Fruit fly (Drosophila melanogaster) whole organism, embryonic: ENCODE results near the gene CG18557.
A peak's percentile ranks its signal among the peaks of the same experiment; 100 is the strongest.

Source experiments
- Aef1 ChIP-seq: fragments of 200-800 bp; sonication (Bioruptor generic); IDR thresholded peaks from 3 replicates; pipeline ENCODE4 v1.3.6; 2022; ENCODE audit warnings: missing biosample characterization, missing genetic modification characterization
- BEAF-32 ChIP-seq: fragments of 200-800 bp; sonication (Bioruptor generic); optimal IDR thresholded peaks from 3 replicates; lab custom pipeline; 2017; ENCODE audit warnings: missing biosample characterization, missing genetic modification characterization, mild to moderate bottlenecking, moderate library complexity, missing genetic modification reagents
- Bgb ChIP-seq: fragments of 200-800 bp; sonication (Bioruptor generic); IDR thresholded peaks from 2 replicates; pipeline ENCODE4 v1.3.6; 2022; ENCODE audit warnings: missing biosample characterization, missing genetic modification characterization; ENCODE audit not compliant: partially characterized antibody
- Blimp-1 ChIP-seq: fragments of 200-800 bp; sonication (Bioruptor generic); optimal IDR thresholded peaks from 3 replicates; lab custom pipeline; 2018; ENCODE audit warnings: missing biosample characterization, missing genetic modification characterization, mild to moderate bottlenecking, moderate library complexity, missing genetic modification reagents
- CG10147 ChIP-seq: fragments of 200-800 bp; sonication (Bioruptor generic); optimal IDR thresholded peaks from 2 replicates; lab custom pipeline; 2019; ENCODE audit warnings: missing biosample characterization, mild to moderate bottlenecking, missing genetic modification characterization, moderate library complexity
- CG10267 ChIP-seq: fragments of 200-800 bp; sonication (Bioruptor generic); optimal IDR thresholded peaks from 2 replicates; lab custom pipeline; 2018; ENCODE audit warnings: missing biosample characterization, mild to moderate bottlenecking, missing genetic modification characterization, moderate library complexity
- CG10565 ChIP-seq: fragments of 200-800 bp; sonication (Bioruptor generic); optimal IDR thresholded peaks from 3 replicates; lab custom pipeline; 2016; ENCODE audit warnings: missing biosample characterization, mild to moderate bottlenecking, missing genetic modification characterization
- CG12942 ChIP-seq: fragments of 200-800 bp; sonication (Bioruptor generic); optimal IDR thresholded peaks from 3 replicates; lab custom pipeline; 2016; ENCODE audit warnings: missing biosample characterization, missing genetic modification characterization
- CG1529 ChIP-seq: fragments of 200-800 bp; sonication (Bioruptor generic); optimal IDR thresholded peaks from 3 replicates; lab custom pipeline; 2018; ENCODE audit warnings: missing biosample characterization, missing genetic modification characterization
- CG1602 ChIP-seq: fragments of 200-800 bp; sonication (Bioruptor generic); optimal IDR thresholded peaks from 3 replicates; lab custom pipeline; 2016; ENCODE audit warnings: missing biosample characterization, missing genetic modification characterization
- CG17186 ChIP-seq: fragments of 200-800 bp; sonication (Bioruptor generic); optimal IDR thresholded peaks from 3 replicates; lab custom pipeline; 2017; ENCODE audit warnings: missing biosample characterization, missing genetic modification reagents, missing genetic modification characterization
- CG17328 ChIP-seq: fragments of 200-800 bp; sonication (Bioruptor generic); IDR thresholded peaks from 2 replicates; pipeline ENCODE4 v1.3.6; 2022; ENCODE audit warnings: missing biosample characterization, missing genetic modification characterization
- CG17802 ChIP-seq: fragments of 200-800 bp; sonication (Bioruptor generic); optimal IDR thresholded peaks from 2 replicates; lab custom pipeline; 2018; ENCODE audit warnings: missing biosample characterization, mild to moderate bottlenecking, missing genetic modification characterization, moderate library complexity
- CG1832 ChIP-seq: fragments of 200-800 bp; sonication (Bioruptor generic); optimal IDR thresholded peaks from 2 replicates; lab custom pipeline; 2017; ENCODE audit warnings: missing biosample characterization, mild to moderate bottlenecking, missing genetic modification characterization, inconsistent platforms
- CG18476 ChIP-seq: fragments of 200-800 bp; sonication (Bioruptor generic); optimal IDR thresholded peaks from 2 replicates; lab custom pipeline; 2016; ENCODE audit warnings: missing biosample characterization, mild to moderate bottlenecking, missing genetic modification characterization
- CG2202 ChIP-seq: fragments of 200-800 bp; sonication (Bioruptor generic); optimal IDR thresholded peaks from 2 replicates; lab custom pipeline; 2018; ENCODE audit warnings: missing biosample characterization, mild to moderate bottlenecking, missing genetic modification characterization
- CG2875 ChIP-seq: fragments of 200-800 bp; sonication (Bioruptor generic); optimal IDR thresholded peaks from 2 replicates; lab custom pipeline; 2017; ENCODE audit warnings: missing biosample characterization, mild to moderate bottlenecking, missing genetic modification characterization, missing genetic modification reagents
- CG31388 ChIP-seq: fragments of 200-800 bp; sonication (Bioruptor generic); optimal IDR thresholded peaks from 2 replicates; lab custom pipeline; 2016; ENCODE audit warnings: missing biosample characterization, missing genetic modification characterization
- CG33213 ChIP-seq: fragments of 200-800 bp; sonication (Bioruptor generic); optimal IDR thresholded peaks from 3 replicates; lab custom pipeline; 2016; ENCODE audit warnings: missing biosample characterization, missing genetic modification characterization
- CG34422 ChIP-seq: fragments of 200-800 bp; sonication (Bioruptor generic); IDR thresholded peaks from 3 replicates; pipeline ENCODE4 v1.3.6; 2022; ENCODE audit warnings: missing biosample characterization, missing genetic modification characterization
- CG42726 ChIP-seq: fragments of 200-800 bp; sonication (Bioruptor generic); IDR thresholded peaks from 2 replicates; pipeline ENCODE4 v1.3.6; 2022; ENCODE audit warnings: missing biosample characterization, missing genetic modification characterization; ENCODE audit not compliant: partially characterized antibody
- CG4328 ChIP-seq: fragments of 200-800 bp; sonication (Bioruptor generic); optimal IDR thresholded peaks from 3 replicates; lab custom pipeline; 2017; ENCODE audit warnings: missing biosample characterization, missing genetic modification reagents, missing genetic modification characterization
- CG8765 ChIP-seq: fragments of 200-800 bp; sonication (Bioruptor generic); IDR thresholded peaks from 2 replicates; pipeline ENCODE4 v1.3.6; 2022; ENCODE audit warnings: missing biosample characterization, missing genetic modification characterization
- CG8924 ChIP-seq: fragments of 200-800 bp; optimal IDR thresholded peaks from 3 replicates; lab custom pipeline; 2019; ENCODE audit warnings: missing biosample characterization, mild to moderate bottlenecking, missing genetic modification characterization, moderate library complexity
- CG9609 ChIP-seq: fragments of 200-800 bp; sonication (Bioruptor generic); optimal IDR thresholded peaks from 3 replicates; lab custom pipeline; 2016; ENCODE audit warnings: missing biosample characterization, missing genetic modification characterization
- CoRest ChIP-seq: fragments of 200-800 bp; sonication (Bioruptor generic); optimal IDR thresholded peaks from 3 replicates; lab custom pipeline; 2018; ENCODE audit warnings: missing biosample characterization, mild to moderate bottlenecking, missing genetic modification characterization, moderate library complexity
- D ChIP-seq, 2 experiments: fragments of 200-800 bp in 1 of 2; fragments of >200 bp in 1 of 2; sonication (Bioruptor generic) in 1 of 2; optimal IDR thresholded peaks; 2 replicates in 1 of 2; 3 replicates in 1 of 2; lab custom pipeline; 2017; ENCODE audit warnings: mild to moderate bottlenecking in 1 of 2, missing biosample characterization in 1 of 2, missing genetic modification characterization in 1 of 2, missing genetic modification reagents in 1 of 2
- D19A ChIP-seq: fragments of 200-800 bp; optimal IDR thresholded peaks from 3 replicates; lab custom pipeline; 2019; ENCODE audit warnings: missing biosample characterization, mild to moderate bottlenecking, missing genetic modification characterization, moderate library complexity
- Drgx ChIP-seq: fragments of 200-800 bp; sonication (Bioruptor generic); IDR thresholded peaks from 2 replicates; pipeline ENCODE4 v1.3.6; 2022; ENCODE audit warnings: missing biosample characterization, missing genetic modification characterization
- GATAe ChIP-seq: fragments of 200-800 bp; sonication (Bioruptor generic); conservative IDR thresholded peaks from 2 replicates; pipeline ENCODE4 v1.3.6; 2022; ENCODE audit warnings: missing biosample characterization, missing genetic modification characterization
- H2.0 ChIP-seq: fragments of 200-800 bp; sonication (Bioruptor generic); IDR thresholded peaks from 2 replicates; pipeline ENCODE4 v1.3.6; 2022; ENCODE audit warnings: missing biosample characterization, missing genetic modification characterization
- HLH3B ChIP-seq: fragments of 200-800 bp; sonication (Bioruptor generic); IDR thresholded peaks from 2 replicates; pipeline ENCODE4 v1.3.6; 2022; ENCODE audit warnings: missing biosample characterization, missing genetic modification characterization
- Hr78 ChIP-seq, 2 experiments: fragments of 200-800 bp in 1 of 2; fragments of >200 bp in 1 of 2; sonication (Bioruptor generic) in 1 of 2; optimal IDR thresholded peaks; 2 replicates each; lab custom pipeline; 2017 to 2019; ENCODE audit warnings: missing biosample characterization in 2 of 2, missing genetic modification characterization in 2 of 2, mild to moderate bottlenecking in 1 of 2, moderate library complexity in 1 of 2
- Lpt ChIP-seq: fragments of >200 bp; optimal IDR thresholded peaks from 2 replicates; lab custom pipeline; 2018; ENCODE audit warnings: missing biosample characterization, missing genetic modification characterization
- MESR4 ChIP-seq: fragments of 200-800 bp; sonication (Bioruptor generic); optimal IDR thresholded peaks from 2 replicates; lab custom pipeline; 2018; ENCODE audit warnings: missing biosample characterization, mild to moderate bottlenecking, missing genetic modification characterization, moderate library complexity
- Poxn ChIP-seq: fragments of 200-800 bp; sonication (Bioruptor generic); IDR thresholded peaks from 2 replicates; pipeline ENCODE4 v1.3.6; 2022; ENCODE audit warnings: missing biosample characterization, missing genetic modification characterization
- ase ChIP-seq: fragments of 200-800 bp; sonication (Bioruptor generic); IDR thresholded peaks from 3 replicates; pipeline ENCODE4 v1.3.6; 2022; ENCODE audit warnings: missing biosample characterization, missing genetic modification characterization
- chm ChIP-seq: fragments of 200-800 bp; sonication (Bioruptor generic); IDR thresholded peaks from 2 replicates; pipeline ENCODE4 v1.3.6; 2022; ENCODE audit warnings: missing biosample characterization, missing genetic modification characterization
- chn ChIP-seq: fragments of 200-800 bp; sonication (Bioruptor generic); optimal IDR thresholded peaks from 2 replicates; lab custom pipeline; 2016; ENCODE audit warnings: missing biosample characterization, missing genetic modification characterization
- disco-r ChIP-seq: fragments of 200-800 bp; sonication (Bioruptor generic); optimal IDR thresholded peaks from 2 replicates; lab custom pipeline; 2016; ENCODE audit warnings: missing biosample characterization, missing genetic modification characterization
- gem ChIP-seq: fragments of 200-800 bp; sonication (Bioruptor generic); optimal IDR thresholded peaks from 2 replicates; lab custom pipeline; 2019; ENCODE audit warnings: missing biosample characterization, mild to moderate bottlenecking, missing genetic modification characterization, moderate library complexity
- gfzf ChIP-seq: fragments of 200-800 bp; sonication (Bioruptor generic); optimal IDR thresholded peaks from 2 replicates; lab custom pipeline; 2016; ENCODE audit warnings: missing biosample characterization, mild to moderate bottlenecking, missing genetic modification characterization, moderate library complexity
- ham ChIP-seq: fragments of 200-800 bp; sonication (Bioruptor generic); IDR thresholded peaks from 2 replicates; pipeline ENCODE4 v1.3.6; 2022; ENCODE audit warnings: missing biosample characterization, missing genetic modification characterization
- klu ChIP-seq: fragments of 200-800 bp; sonication (Bioruptor generic); IDR thresholded peaks from 2 replicates; pipeline ENCODE4 v1.3.6; 2022; ENCODE audit warnings: missing biosample characterization, missing genetic modification characterization
- lilli ChIP-seq: fragments of 200-800 bp; sonication (Bioruptor generic); optimal IDR thresholded peaks from 3 replicates; lab custom pipeline; 2016; ENCODE audit warnings: missing biosample characterization, missing genetic modification characterization
- oc ChIP-seq: fragments of 200-800 bp; sonication (Bioruptor generic); optimal IDR thresholded peaks from 2 replicates; lab custom pipeline; 2018; ENCODE audit warnings: missing biosample characterization, mild to moderate bottlenecking, missing genetic modification characterization, moderate library complexity
- wdn ChIP-seq: fragments of 200-800 bp; sonication (Bioruptor generic); IDR thresholded peaks from 2 replicates; pipeline ENCODE4 v1.3.6; 2022; ENCODE audit warnings: missing biosample characterization, missing genetic modification characterization
- z ChIP-seq: fragments of 200-800 bp; sonication (Bioruptor generic); IDR thresholded peaks from 3 replicates; pipeline ENCODE4 v1.3.6; 2022; ENCODE audit warnings: missing biosample characterization, missing genetic modification characterization

The CG18557 gene

dm6 chr2L:2874542-2875194 is 29.1 kb upstream of the CG18557 start, which contains the start of gene CG8814 (continued):
- TF ChIP-seq MESR4 (GFP tag; lab: Kevin White, UChicago) (peak; percentile 61), BEAF-32 (GFP tag; lab: Kevin White, UChicago) (peak; percentile 97), CG33213 (GFP tag; lab: Kevin White, UChicago) (no peak), CG34422 (peak; percentile 10), z (GFP tag; lab: Robert Waterston, UW) (no peak), wdn (GFP tag; lab: Robert Waterston, UW) (0 out of 2 replicates have a peak, but pooled peaks have one; percentile 3), CG1529 (GFP tag; lab: Kevin White, UChicago) (no peak), CG10565 (GFP tag; lab: Kevin White, UChicago) (no peak), CG2202 (tag; lab: Kevin White, UChicago) (no peak), ham (GFP tag; lab: Robert Waterston, UW) (no peak), CG1602 (peak; percentile 67), CG42726 (GFP tag; lab: Robert Waterston, UW) (0 out of 2 replicates have a peak, but pooled peaks have one; percentile 14), disco-r (GFP tag; lab: Kevin White, UChicago) (no peak), Hr78 (GFP tag; optimal IDR thresholded peaks at IDR 0.05; lab: Kevin White, UChicago) (peak in 1 of 2 experiments; percentile 88), Bgb (GFP tag; lab: Robert Waterston, UW) (peak; percentile 77), Lpt (GFP tag; lab: Kevin White, UChicago) (no peak), CG8924 (tag; lab: Kevin White, UChicago) (peak; percentile 82), CG12942 (GFP tag; lab: Kevin White, UChicago) (peak; percentile 65), CG10147 (GFP tag; lab: Kevin White, UChicago) (peak; percentile 69), CG2875 (no peak), lilli (peak; percentile 92), CG17328 (GFP tag; lab: Robert Waterston, UW) (0 out of 2 replicates have a peak, but pooled peaks have one; percentile 5), H2.0 (peak; percentile 35; the same call in 1 of the 2 replicates), CG9609 (GFP tag; lab: Kevin White, UChicago) (peak; percentile 38), CG31388 (GFP tag; lab: Kevin White, UChicago) (peak; percentile 50), CG1832 (GFP tag; lab: Kevin White, UChicago) (no peak), oc (tag; lab: Kevin White, UChicago) (no peak), gfzf (GFP tag; lab: Kevin White, UChicago) (peak; percentile 72), CG17802 (tag; lab: Kevin White, UChicago) (peak; percentile 19), CG10267 (tag; lab: Kevin White, UChicago) (peak; percentile 76), chn (GFP tag; lab: Kevin White, UChicago) (no peak), Poxn (GFP tag; lab: Robert Waterston, UW) (no peak), CG4328 (GFP tag; lab: Kevin White, UChicago) (peak; percentile 53), HLH3B (GFP tag; lab: Robert Waterston, UW) (peak; percentile 32; the same call in 1 of the 2 replicates), klu (peak; percentile 89), CG8765 (GFP tag; lab: Robert Waterston, UW) (peak; percentile 46; the same call in 1 of the 2 replicates), D19A (tag; lab: Kevin White, UChicago) (peak; percentile 75), Aef1 (peak; percentile 83), CG17186 (GFP tag; lab: Kevin White, UChicago) (peak; percentile 80), D (optimal IDR thresholded peaks at IDR 0.05; lab: Kevin White, UChicago) (no peak), D (GFP tag; optimal IDR thresholded peaks at IDR 0.05; lab: Kevin White, UChicago) (peak; percentile 40), Blimp-1 (GFP tag; lab: Kevin White, UChicago) (peak; percentile 27), CG18476 (peak; percentile 58), ase (no peak; the same call in 2 of the 3 replicates), GATAe (GFP tag; lab: Robert Waterston, UW) (no peak; the same call in 1 of the 2 replicates), Drgx (GFP tag; lab: Robert Waterston, UW) (peak; percentile 53), chm (GFP tag; lab: Robert Waterston, UW) (0 out of 2 replicates have a peak, but pooled peaks have one; percentile 11), CoRest (tag; lab: Kevin White, UChicago) (peak; percentile 87), gem (tag; lab: Kevin White, UChicago) (peak; percentile 81)
